Fruit fly (Drosophila melanogaster): ENCODE data around the gene CG2211.
A peak's percentile ranks its signal among the peaks of the same experiment; 100 is the strongest.

CG2211 gene

DNA sequence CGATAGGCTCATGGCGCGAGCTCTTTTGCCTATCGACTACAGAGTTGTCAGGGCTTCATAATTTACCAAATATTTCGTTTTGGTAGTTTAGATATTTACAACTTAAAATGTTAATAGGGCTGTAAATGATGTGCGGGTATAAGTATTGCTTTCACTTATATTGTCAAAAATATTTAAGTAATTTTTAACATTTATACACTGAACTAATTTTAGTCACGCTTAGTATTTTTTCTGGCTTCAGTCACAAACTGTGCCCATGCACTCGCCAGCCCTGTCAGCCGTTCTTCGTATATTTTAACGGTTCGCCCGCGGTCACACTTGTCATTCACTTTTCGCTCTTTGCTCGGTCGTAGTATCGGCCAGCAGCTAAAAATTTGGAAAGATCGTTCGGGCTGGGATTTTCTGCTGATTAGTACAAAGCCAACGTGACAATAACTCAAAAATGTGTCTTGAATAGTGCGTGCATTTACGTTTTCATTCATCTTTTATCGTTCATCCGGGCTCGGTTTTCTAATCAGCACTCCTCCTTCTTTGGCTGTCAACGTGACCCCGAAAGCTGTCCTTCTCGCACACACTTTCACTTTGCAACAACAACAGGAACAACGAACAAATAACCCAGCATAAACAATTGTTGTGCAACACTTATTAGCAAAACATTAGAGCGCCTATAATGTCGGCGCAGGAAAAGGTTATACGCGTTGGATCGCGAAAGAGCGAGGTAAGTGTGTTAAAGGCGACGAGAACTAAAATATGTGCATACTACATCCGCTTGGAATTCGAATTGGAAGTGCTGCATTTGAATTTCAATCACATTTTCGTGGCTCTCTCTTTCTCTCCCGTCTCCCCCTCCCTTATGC lies at the start of gene CG2211, which contains the start of gene Hmbs (continued):
- TF ChIP-seq pan (optimal IDR thresholded peaks at IDR 0.05): no peak
- peak in 1 of 2 experiments; percentile 89 for TF ChIP-seq pan (GFP tag; optimal IDR thresholded peaks at IDR 0.05 in 1 of 2, IDR thresholded peaks at IDR 0.05 in 1 of 2)
- peak; percentile 26 for TF ChIP-seq CG6654 (GFP tag; optimal IDR thresholded peaks at IDR 0.05)
- TF ChIP-seq CG8924 (tag; optimal IDR thresholded peaks at IDR 0.05): peak; percentile 81
- TF ChIP-seq Rx (GFP tag; IDR thresholded peaks at IDR 0.05): peak; percentile 75
- peak; percentile 80 for TF ChIP-seq Lhr (GFP tag; optimal IDR thresholded peaks at IDR 0.05)
- peak in 1 of 2 experiments; percentile 55 for TF ChIP-seq tll (GFP tag; optimal IDR thresholded peaks at IDR 0.05)
- no peak for TF ChIP-seq tna (GFP tag; IDR thresholded peaks at IDR 0.05; ENCODE audit: partially characterized antibody)
- TF ChIP-seq CG2120 (GFP tag; optimal IDR thresholded peaks at IDR 0.05): peak; percentile 94
- TF ChIP-seq CG1832 (GFP tag; optimal IDR thresholded peaks at IDR 0.05): no peak
- TF ChIP-seq CG6689 (GFP tag; IDR thresholded peaks at IDR 0.05): peak; percentile 80
- peak; percentile 66 for TF ChIP-seq gcm2 (GFP tag; optimal IDR thresholded peaks at IDR 0.05)
- peak; percentile 76 for TF ChIP-seq CG31388 (GFP tag; optimal IDR thresholded peaks at IDR 0.05)
- peak; percentile 71 for TF ChIP-seq CG34376 (GFP tag; optimal IDR thresholded peaks at IDR 0.05)
- TF ChIP-seq Atf6 (GFP tag; IDR thresholded peaks at IDR 0.05): peak; percentile 88
- TF ChIP-seq CG15073 (GFP tag; optimal IDR thresholded peaks at IDR 0.05): no peak
- TF ChIP-seq emc (GFP tag; optimal IDR thresholded peaks at IDR 0.05): peak; percentile 68
- peak; percentile 67 for TF ChIP-seq CG6765 (GFP tag; optimal IDR thresholded peaks at IDR 0.05)
- TF ChIP-seq NFAT (GFP tag; IDR thresholded peaks at IDR 0.05): peak; percentile 76
- TF ChIP-seq CG31224 (GFP tag; IDR thresholded peaks at IDR 0.05): peak; percentile 74
- peak; percentile 68 for TF ChIP-seq MTF-1 (GFP tag; optimal IDR thresholded peaks at IDR 0.05; ENCODE audit: borderline replicate concordance)
- TF ChIP-seq CG1529 (GFP tag; optimal IDR thresholded peaks at IDR 0.05): peak; percentile 44
- peak; percentile 55 for TF ChIP-seq sima (GFP tag; optimal IDR thresholded peaks at IDR 0.05)
- TF ChIP-seq Dip2 (GFP tag; IDR thresholded peaks at IDR 0.05): no peak
- peak; percentile 92 to 94 for TF ChIP-seq dpn (GFP tag; optimal IDR thresholded peaks at IDR 0.05)
- peak; percentile 63 for TF ChIP-seq D19B (GFP tag; optimal IDR thresholded peaks at IDR 0.05)
- peak; percentile 88 for TF ChIP-seq CG17359 (tag; optimal IDR thresholded peaks at IDR 0.05)
- peak; percentile 77 for TF ChIP-seq CG7271 (tag; optimal IDR thresholded peaks at IDR 0.05)
- peak; percentile 68 for TF ChIP-seq ftz-f1 (GFP tag; optimal IDR thresholded peaks at IDR 0.05)
- peak; percentile 93 for TF ChIP-seq HLH54F (GFP tag; optimal IDR thresholded peaks at IDR 0.05)
- peak; percentile 90 for TF ChIP-seq NC2β (GFP tag; optimal IDR thresholded peaks at IDR 0.05)
- TF ChIP-seq CG13296 (GFP tag; optimal IDR thresholded peaks at IDR 0.05): peak; percentile 88
- peak; percentile 68 for TF ChIP-seq danr (GFP tag; IDR thresholded peaks at IDR 0.05)
- TF ChIP-seq CG9727 (GFP tag; optimal IDR thresholded peaks at IDR 0.05): peak; percentile 87
- TF ChIP-seq Pdp1 (GFP tag; optimal IDR thresholded peaks at IDR 0.05): peak in 1 of 2 experiments; percentile 88
- peak; percentile 84 for TF ChIP-seq CG9876 (GFP tag; optimal IDR thresholded peaks at IDR 0.05)
- peak; percentile 81 for TF ChIP-seq ken (GFP tag; IDR thresholded peaks at IDR 0.05)
- peak; percentile 37 for TF ChIP-seq odd (GFP tag; optimal IDR thresholded peaks at IDR 0.05)
- peak; percentile 82 for TF ChIP-seq Hmr (GFP tag; optimal IDR thresholded peaks at IDR 0.05)
- no peak for TF ChIP-seq Gsc (GFP tag; IDR thresholded peaks at IDR 0.05)
- no peak for TF ChIP-seq CG15479 (GFP tag; optimal IDR thresholded peaks at IDR 0.05)
- peak; percentile 92 for TF ChIP-seq CG13424 (tag; optimal IDR thresholded peaks at IDR 0.05)
- no peak for TF ChIP-seq cad (GFP tag; optimal IDR thresholded peaks at IDR 0.05)
- TF ChIP-seq CG12299 (tag; optimal IDR thresholded peaks at IDR 0.05): peak; percentile 22
- TF ChIP-seq CG30431 (GFP tag; optimal IDR thresholded peaks at IDR 0.05): peak; percentile 61
- TF ChIP-seq slou (GFP tag; optimal IDR thresholded peaks at IDR 0.05): peak; percentile 60
- no peak for TF ChIP-seq ham (GFP tag; IDR thresholded peaks at IDR 0.05)
- peak; percentile 76; the same call in 2 of the 3 replicates for TF ChIP-seq CG11093 (GFP tag; IDR thresholded peaks at IDR 0.05)
- no peak for TF ChIP-seq Hr39 (optimal IDR thresholded peaks at IDR 0.05)

Data from whole organism, embryonic.